Fruit fly (Drosophila melanogaster) S2 (cell line): ENCODE measurements around the gene CheA84a.

ENCODE experiments used
- CG8478 ChIP-seq: fragments of >200 bp; optimal IDR thresholded peaks from 2 replicates; lab custom pipeline; 2018
- CTCF ChIP-seq, 2 experiments: fragments of >200 bp; optimal IDR thresholded peaks; 2 replicates each; lab custom pipeline; 2018

- TF ChIP-seq CTCF (optimal IDR thresholded peaks at IDR 0.05; lab: Kevin White, UChicago) (no peak), CG8478 (lab: Kevin White, UChicago) (no peak)
Observed at dm6 chr3R:8192261-8192917, 12.2 kb downstream of the CheA84a start.
